Worm (Caenorhabditis elegans): Measurements from ENCODE around the gene dlc-1.

DNA sequence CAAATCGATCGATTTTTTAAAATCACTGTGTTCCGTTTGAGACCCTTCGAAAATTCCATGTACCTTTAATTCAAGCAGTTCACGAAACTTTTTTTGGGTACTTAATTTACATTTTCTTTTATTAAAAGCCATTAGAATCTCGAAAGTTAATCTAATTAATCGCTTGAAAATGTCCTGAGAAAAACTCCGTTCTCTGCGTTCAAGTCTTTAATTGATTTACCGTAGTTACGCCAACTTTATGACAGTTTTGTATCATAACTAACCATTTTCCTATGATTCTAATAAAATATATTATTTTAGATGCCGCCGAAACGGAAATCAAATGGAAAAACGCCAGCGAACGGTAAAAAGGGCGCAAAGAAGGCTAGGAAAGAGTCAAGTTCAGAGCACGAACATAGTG is 9.4 kb downstream of the dlc-1 start, which contains the start of gene jhdm-1:
- no peak for TF ChIP-seq dmd-4 (tag; optimal IDR thresholded peaks at IDR 0.05; ENCODE audit: borderline replicate concordance)
- no peak for TF ChIP-seq ama-1 (optimal IDR thresholded peaks at IDR 0.05)

Measured in whole organism, late embryonic.